Worm (Caenorhabditis elegans) whole organism, midembryonic: Measurements from ENCODE around the gene ceh-79.

Experiments
- cog-1 ChIP-seq: sonication (generic microtip); optimal IDR thresholded peaks from 2 replicates; lab custom pipeline; 2016; ENCODE audit warnings: missing genetic modification characterization, missing compliant biosample characterization
- flt-1 ChIP-seq: fragments of 200-800 bp; sonication (Bioruptor generic); IDR thresholded peaks from 2 replicates; pipeline ENCODE4 v1.3.6; 2022; ENCODE audit warnings: missing genetic modification characterization, missing compliant biosample characterization
- tab-1 ChIP-seq: fragments of 200-800 bp; sonication (Bioruptor generic); IDR thresholded peaks from 2 replicates; pipeline ENCODE4 v1.3.6; 2022; ENCODE audit warnings: missing genetic modification characterization, missing compliant biosample characterization
- ztf-23 ChIP-seq: fragments of 200-800 bp; sonication (Bioruptor generic); IDR thresholded peaks from 2 replicates; pipeline ENCODE4 v1.3.6; 2022; ENCODE audit warnings: missing genetic modification reagents, missing genetic modification characterization, missing compliant biosample characterization

DNA sequence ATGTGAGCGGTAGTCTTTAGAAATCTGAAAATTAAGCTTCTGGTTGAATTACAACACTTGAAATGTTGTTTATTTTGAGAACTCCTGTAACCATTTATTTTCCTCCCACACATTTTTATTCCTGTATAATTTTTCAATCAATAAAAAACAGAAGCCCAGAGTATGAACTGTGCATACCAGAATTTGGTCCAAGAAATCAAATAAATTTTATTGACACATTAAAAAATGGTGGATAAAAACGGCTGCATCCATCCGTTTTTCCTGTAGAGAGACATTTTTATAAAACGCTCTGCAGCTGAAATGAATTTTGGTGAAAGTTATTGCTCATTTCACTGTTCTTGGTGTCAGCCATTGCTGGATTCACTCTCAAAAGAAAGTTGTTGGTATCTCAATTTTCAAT is 4.4 kb upstream of the ceh-79 start, which contains the start of gene C26E1.1:
- TF ChIP-seq flt-1 (no peak), ztf-23 (GFP tag; lab: Robert Waterston, UW) (no peak), tab-1 (no peak), cog-1 (tag; lab: Kevin White, UChicago) (no peak)
